Worm (Caenorhabditis elegans): ENCODE results near the gene B0252.3.

B0252.3 gene

ce11 chrII:6853059-6853466, 54.5 kb downstream of the B0252.3 start (continued):
- peak; percentile 70 for TF ChIP-seq duxl-1 (tag; optimal IDR thresholded peaks at IDR 0.05; ENCODE audit: poor library complexity)
- TF ChIP-seq tra-1 (GFP tag; IDR thresholded peaks at IDR 0.05), result peak; percentile 62; the same call in 1 of the 2 replicates
- TF ChIP-seq dmd-6 (GFP tag; IDR thresholded peaks at IDR 0.05), result peak; percentile 77
- peak; percentile 59 for TF ChIP-seq dve-1 (tag; optimal IDR thresholded peaks at IDR 0.05; ENCODE audit: insufficient read depth)
- no peak for TF ChIP-seq pqm-1 (tag; optimal IDR thresholded peaks at IDR 0.05)
- TF ChIP-seq ceh-82 (tag; optimal IDR thresholded peaks at IDR 0.05), result no peak
- TF ChIP-seq Y75B8A.6 (GFP tag; IDR thresholded peaks at IDR 0.05), result no peak
- no peak for TF ChIP-seq ceh-32 (tag; optimal IDR thresholded peaks at IDR 0.05; ENCODE audit: poor library complexity)
- TF ChIP-seq php-3 (GFP tag; IDR thresholded peaks at IDR 0.05), result peak; percentile 60
- TF ChIP-seq madf-5 (GFP tag; IDR thresholded peaks at IDR 0.05), result peak; percentile 18 to 74; a peak in 1 of 4 replicates
- TF ChIP-seq zip-2 (tag; optimal IDR thresholded peaks at IDR 0.05), result peak; percentile 51
- TF ChIP-seq fkh-10 (GFP tag; optimal IDR thresholded peaks at IDR 0.05), result peak; percentile 17
- TF ChIP-seq zfp-3 (GFP tag; conservative IDR thresholded peaks at IDR 0.05), result peak; percentile 68; the same call in 1 of the 2 replicates
- TF ChIP-seq dmd-8 (GFP tag; IDR thresholded peaks at IDR 0.05), result peak; percentile 81
- peak; percentile 70 for TF ChIP-seq ceh-20 (GFP tag; IDR thresholded peaks at IDR 0.05)
- TF ChIP-seq F49E8.2 (tag; optimal IDR thresholded peaks at IDR 0.05; ENCODE audit: borderline replicate concordance), result peak; percentile 38
- TF ChIP-seq mdl-1 (tag; optimal IDR thresholded peaks at IDR 0.05), result peak in 1 of 2 experiments; percentile 28
- TF ChIP-seq unc-62 (GFP tag; optimal IDR thresholded peaks at IDR 0.05 in 1 of 2), result peak in 1 of 2 experiments; percentile 1
- TF ChIP-seq unc-62 (tag; optimal IDR thresholded peaks at IDR 0.05), result no peak
- no peak; the same call in 1 of the 2 replicates for TF ChIP-seq lin-1 (GFP tag; IDR thresholded peaks at IDR 0.05)
- peak; percentile 67 for TF ChIP-seq Y48G9A.11 (GFP tag; IDR thresholded peaks at IDR 0.05)
- TF ChIP-seq ceh-62 (tag; optimal IDR thresholded peaks at IDR 0.05), result no peak
- TF ChIP-seq ZK546.5 (tag; optimal IDR thresholded peaks at IDR 0.05), result no peak
- TF ChIP-seq ces-1 (GFP tag; optimal IDR thresholded peaks at IDR 0.05), result no peak
- no peak for TF ChIP-seq tag-97 (GFP tag; IDR thresholded peaks at IDR 0.05)
- TF ChIP-seq ctbp-1 (GFP tag; IDR thresholded peaks at IDR 0.05), result peak; percentile 87
- no peak for TF ChIP-seq R02D3.7 (tag; optimal IDR thresholded peaks at IDR 0.05)
- no peak for TF ChIP-seq nhr-76 (tag; optimal IDR thresholded peaks at IDR 0.05)
- TF ChIP-seq D1046.2 (GFP tag; IDR thresholded peaks at IDR 0.05), result peak; percentile 60; the same call in 1 of the 2 replicates
- TF ChIP-seq nhr-6 (tag; optimal IDR thresholded peaks at IDR 0.05), result peak; percentile 16
- TF ChIP-seq zag-1 (tag; optimal IDR thresholded peaks at IDR 0.05), result no peak
- TF ChIP-seq daf-8 (GFP tag; IDR thresholded peaks at IDR 0.05), result no peak
- TF ChIP-seq daf-19 (GFP tag; conservative IDR thresholded peaks at IDR 0.05), result no peak
- peak; percentile 52 for TF ChIP-seq nhr-111 (GFP tag; optimal IDR thresholded peaks at IDR 0.05)
- TF ChIP-seq lin-15B (tag; optimal IDR thresholded peaks at IDR 0.05), result no peak
- TF ChIP-seq F37D6.2 (tag; optimal IDR thresholded peaks at IDR 0.05), result peak; percentile 39
- TF ChIP-seq ztf-11 (tag; optimal IDR thresholded peaks at IDR 0.05), result no peak
- TF ChIP-seq dmd-9 (GFP tag; IDR thresholded peaks at IDR 0.05), result 0 out of 2 replicates have a peak, but pooled peaks have one; percentile 21
- TF ChIP-seq nhr-25 (tag; optimal IDR thresholded peaks at IDR 0.05; ENCODE audit: borderline replicate concordance, insufficient read depth), result peak; percentile 75
- TF ChIP-seq cey-2 (tag; optimal IDR thresholded peaks at IDR 0.05; ENCODE audit: borderline replicate concordance, insufficient read depth), result no peak
- TF ChIP-seq nhr-237 (tag; optimal IDR thresholded peaks at IDR 0.05), result no peak
- TF ChIP-seq nhr-42 (GFP tag; IDR thresholded peaks at IDR 0.05), result peak; percentile 75
- no peak for TF ChIP-seq fos-1 (tag; optimal IDR thresholded peaks at IDR 0.05)
- TF ChIP-seq lin-39 (tag; optimal IDR thresholded peaks at IDR 0.05), result no peak
- peak; percentile 43; the same call in 1 of the 2 replicates for TF ChIP-seq nhr-41 (GFP tag; IDR thresholded peaks at IDR 0.05)
- peak; percentile 63 to 80 for TF ChIP-seq daf-16 (GFP tag; optimal IDR thresholded peaks at IDR 0.05)
- peak; percentile 11 for TF ChIP-seq daf-16 (tag; optimal IDR thresholded peaks at IDR 0.05)
- TF ChIP-seq egl-43 (GFP tag; IDR thresholded peaks at IDR 0.05), result peak; percentile 94
- peak; percentile 78 for TF ChIP-seq mes-2 (tag; optimal IDR thresholded peaks at IDR 0.05; ENCODE audit: poor library complexity, severe bottlenecking)
- TF ChIP-seq spr-3 (GFP tag; optimal IDR thresholded peaks at IDR 0.05), result peak; percentile 52
- TF ChIP-seq mdt-29 (GFP tag; IDR thresholded peaks at IDR 0.05), result peak; percentile 65; the same call in 1 of the 2 replicates
